Fruit fly (Drosophila melanogaster): ENCODE results near the gene Mco1.

The Mco1 gene

dm6 chr2L:9447816-9448215, 31.4 kb downstream of the Mco1 start (continued):
- TF ChIP-seq CG11902 (GFP tag; optimal IDR thresholded peaks at IDR 0.05): no peak
- peak; percentile 51 for TF ChIP-seq Sox14 (GFP tag; optimal IDR thresholded peaks at IDR 0.05)
- peak; percentile 33 for TF ChIP-seq Hr39 (GFP tag; optimal IDR thresholded peaks at IDR 0.05)
- peak; percentile 20 for TF ChIP-seq Ets21C (GFP tag; optimal IDR thresholded peaks at IDR 0.05)
- TF ChIP-seq CG16779 (tag; optimal IDR thresholded peaks at IDR 0.05): no peak
- TF ChIP-seq Hr4 (GFP tag; optimal IDR thresholded peaks at IDR 0.05): peak; percentile 59
- TF ChIP-seq dsx (GFP tag; optimal IDR thresholded peaks at IDR 0.05; ENCODE audit: poor library complexity, severe bottlenecking): peak; percentile 54
- peak; percentile 13 for TF ChIP-seq CG8319 (GFP tag; optimal IDR thresholded peaks at IDR 0.05)

dm6 chr2L:9448322-9449256, 32.2 kb downstream of the Mco1 start:
- TF ChIP-seq OdsH (GFP tag; optimal IDR thresholded peaks at IDR 0.05) (peak; percentile 20), Sox15 (GFP tag; optimal IDR thresholded peaks at IDR 0.05) (peak; percentile 31), Sox102F (GFP tag; optimal IDR thresholded peaks at IDR 0.05) (no peak), CG31627 (GFP tag; optimal IDR thresholded peaks at IDR 0.05) (peak; percentile 39), CG11902 (GFP tag; optimal IDR thresholded peaks at IDR 0.05) (peak; percentile 30), lz (GFP tag; optimal IDR thresholded peaks at IDR 0.05) (peak; percentile 66), CG10631 (GFP tag; optimal IDR thresholded peaks at IDR 0.05) (no peak), esn (GFP tag; optimal IDR thresholded peaks at IDR 0.05) (peak; percentile 73), CG4318 (GFP tag; optimal IDR thresholded peaks at IDR 0.05) (peak; percentile 15), fd85E (GFP tag; optimal IDR thresholded peaks at IDR 0.05) (no peak), acj6 (GFP tag; optimal IDR thresholded peaks at IDR 0.05) (peak; percentile 9), Ets96B (tag; optimal IDR thresholded peaks at IDR 0.05) (no peak), CG11294 (GFP tag; IDR thresholded peaks at IDR 0.05) (no peak), CG6276 (GFP tag; optimal IDR thresholded peaks at IDR 0.05) (no peak), Hr39 (GFP tag; optimal IDR thresholded peaks at IDR 0.05) (peak; percentile 57), ss (GFP tag; optimal IDR thresholded peaks at IDR 0.05) (no peak), CG6808 (GFP tag; optimal IDR thresholded peaks at IDR 0.05) (peak; percentile 31), vri (GFP tag; optimal IDR thresholded peaks at IDR 0.05) (peak; percentile 75), Met (GFP tag; optimal IDR thresholded peaks at IDR 0.05) (peak; percentile 25), topi (GFP tag; optimal IDR thresholded peaks at IDR 0.05) (peak; percentile 60), cyc (GFP tag; optimal IDR thresholded peaks at IDR 0.05) (peak; percentile 1), Eip93F (GFP tag; optimal IDR thresholded peaks at IDR 0.05) (no peak), salr (GFP tag; optimal IDR thresholded peaks at IDR 0.05) (peak in 1 of 2 experiments; percentile 37), Hr4 (GFP tag; optimal IDR thresholded peaks at IDR 0.05) (peak; percentile 19), CG8119 (GFP tag; IDR thresholded peaks at IDR 0.05) (no peak), CG32006 (GFP tag; optimal IDR thresholded peaks at IDR 0.05) (peak; percentile 43), CG6854 (GFP tag; optimal IDR thresholded peaks at IDR 0.05) (no peak), CG8632 (GFP tag; optimal IDR thresholded peaks at IDR 0.05) (peak; percentile 50), eg (GFP tag; IDR thresholded peaks at IDR 0.05) (peak; percentile 4; the same call in 2 of the 3 replicates), spab (GFP tag; optimal IDR thresholded peaks at IDR 0.05) (no peak), Smox (GFP tag; optimal IDR thresholded peaks at IDR 0.05) (peak; percentile 25), Eip75B (GFP tag; optimal IDR thresholded peaks at IDR 0.05) (peak; percentile 70), Eip78C (GFP tag) (peak; percentile 51), CG16779 (tag; optimal IDR thresholded peaks at IDR 0.05) (no peak), pdm3 (GFP tag; optimal IDR thresholded peaks at IDR 0.05) (no peak), dsx (GFP tag; optimal IDR thresholded peaks at IDR 0.05; ENCODE audit: poor library complexity, severe bottlenecking) (no peak)
